Worm (Caenorhabditis elegans): Measurements from ENCODE around the gene mtre-1.

Gene mtre-1

DNA sequence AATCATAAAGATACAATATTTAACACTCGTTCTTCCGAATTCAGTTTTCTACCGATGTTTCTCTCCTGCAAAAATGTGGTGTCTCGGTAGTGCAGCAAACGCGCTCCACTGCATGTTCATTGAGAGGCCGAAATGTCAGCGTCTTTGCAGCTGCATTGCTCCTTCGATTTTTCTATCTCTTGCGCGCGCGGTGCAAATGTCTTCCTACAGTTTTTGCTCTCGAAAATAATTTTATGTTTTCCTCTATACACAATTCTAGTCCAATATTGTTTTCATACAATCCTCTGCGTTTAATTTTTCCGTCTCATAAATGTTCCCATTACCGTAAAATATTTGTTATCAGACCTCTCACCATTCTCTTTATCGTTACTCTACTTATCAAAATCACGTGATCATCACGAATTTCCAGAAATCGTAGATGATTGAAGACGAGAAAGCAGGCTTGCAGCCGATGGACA, 12.0 kb upstream of the mtre-1 start, which contains the start of gene ufd-2:
ufd-2 (plus strand) TSS at position 408 of the 458 bp plus-strand sequence.
- TF ChIP-seq mes-2 (tag; optimal IDR thresholded peaks at IDR 0.05; ENCODE audit: poor library complexity, severe bottlenecking) (peak; percentile 94), nhr-6 (tag; optimal IDR thresholded peaks at IDR 0.05) (peak; percentile 26), dmd-6 (GFP tag; IDR thresholded peaks at IDR 0.05) (no peak; the same call in 1 of the 2 replicates), T26A8.4 (GFP tag; IDR thresholded peaks at IDR 0.05) (no peak), nhr-25 (tag; optimal IDR thresholded peaks at IDR 0.05; ENCODE audit: borderline replicate concordance, insufficient read depth) (peak; percentile 31), nhr-10 (tag; optimal IDR thresholded peaks at IDR 0.05) (no peak), ZK337.2 (GFP tag; IDR thresholded peaks at IDR 0.05) (no peak), nhr-11 (tag; optimal IDR thresholded peaks at IDR 0.05) (peak; percentile 70), lin-1 (GFP tag; IDR thresholded peaks at IDR 0.05) (no peak), fos-1 (tag; optimal IDR thresholded peaks at IDR 0.05) (no peak), zag-1 (tag; optimal IDR thresholded peaks at IDR 0.05) (no peak), saeg-2 (GFP tag; IDR thresholded peaks at IDR 0.05) (no peak), lin-15B (tag; optimal IDR thresholded peaks at IDR 0.05) (no peak), nhr-28 (tag; optimal IDR thresholded peaks at IDR 0.05) (peak; percentile 50), mdl-1 (tag; optimal IDR thresholded peaks at IDR 0.05) (peak in 1 of 2 experiments; percentile 26), F26F4.8 (GFP tag; conservative IDR thresholded peaks at IDR 0.05) (no peak), mdt-29 (GFP tag; IDR thresholded peaks at IDR 0.05) (no peak), lin-38 (GFP tag; IDR thresholded peaks at IDR 0.05) (peak; percentile 95), hlh-30 (tag; optimal IDR thresholded peaks at IDR 0.05; ENCODE audit: insufficient read depth) (peak; percentile 24), lim-7 (GFP tag; IDR thresholded peaks at IDR 0.05) (no peak), F37D6.2 (tag; optimal IDR thresholded peaks at IDR 0.05) (peak; percentile 23), dmd-8 (GFP tag; IDR thresholded peaks at IDR 0.05) (no peak), daf-12 (tag; optimal IDR thresholded peaks at IDR 0.05) (no peak), cey-2 (tag; optimal IDR thresholded peaks at IDR 0.05; ENCODE audit: borderline replicate concordance, insufficient read depth) (no peak), madf-9 (GFP tag; conservative IDR thresholded peaks at IDR 0.05) (peak; percentile 44; the same call in 1 of the 2 replicates), dpl-1 (GFP tag; optimal IDR thresholded peaks at IDR 0.05) (peak; percentile 57), rbr-2 (tag; optimal IDR thresholded peaks at IDR 0.05) (peak; percentile 64), Y105C5A.15 (GFP tag; IDR thresholded peaks at IDR 0.05) (no peak), nhr-48 (tag; optimal IDR thresholded peaks at IDR 0.05) (no peak), ceh-44 (GFP tag; IDR thresholded peaks at IDR 0.05) (0 out of 2 replicates have a peak, but pooled peaks have one; percentile 17), ceh-20 (GFP tag; IDR thresholded peaks at IDR 0.05) (no peak), vab-7 (GFP tag; IDR thresholded peaks at IDR 0.05) (peak; percentile 50; the same call in 1 of the 2 replicates), gei-8 (GFP tag; optimal IDR thresholded peaks at IDR 0.05) (no peak), mep-1 (tag; optimal IDR thresholded peaks at IDR 0.05) (peak; percentile 84), daf-19 (GFP tag; conservative IDR thresholded peaks at IDR 0.05) (no peak), unc-130 (GFP tag; optimal IDR thresholded peaks at IDR 0.05) (peak; percentile 77), pqm-1 (tag; optimal IDR thresholded peaks at IDR 0.05) (peak; percentile 45), nhr-102 (tag; optimal IDR thresholded peaks at IDR 0.05) (no peak), daf-16 (GFP tag; optimal IDR thresholded peaks at IDR 0.05) (no peak), daf-16 (tag; optimal IDR thresholded peaks at IDR 0.05) (peak; percentile 64), F49E8.2 (tag; optimal IDR thresholded peaks at IDR 0.05; ENCODE audit: borderline replicate concordance) (no peak), Y5F2A.4 (GFP tag; optimal IDR thresholded peaks at IDR 0.05) (no peak), ztf-11 (tag; optimal IDR thresholded peaks at IDR 0.05) (no peak), unc-62 (GFP tag; optimal IDR thresholded peaks at IDR 0.05 in 1 of 2) (peak in 1 of 2 experiments; percentile 85), unc-62 (tag; optimal IDR thresholded peaks at IDR 0.05) (no peak), nhr-42 (GFP tag; IDR thresholded peaks at IDR 0.05) (no peak), sdz-12 (GFP tag; optimal IDR thresholded peaks at IDR 0.05) (no peak), attf-4 (tag; optimal IDR thresholded peaks at IDR 0.05) (no peak), zip-11 (GFP tag; IDR thresholded peaks at IDR 0.05) (no peak), lin-13 (GFP tag; optimal IDR thresholded peaks at IDR 0.05) (peak; percentile 80), snpc-4 (tag; optimal IDR thresholded peaks at IDR 0.05) (no peak), T20F7.1 (GFP tag; optimal IDR thresholded peaks at IDR 0.05) (peak; percentile 80)

Data from whole organism, L4 larva.